Fruit fly (Drosophila melanogaster) whole organism, embryonic: Measurements from ENCODE around the gene Paris.

Experiments
- Ada2b ChIP-seq: fragments of 200-800 bp; sonication (Bioruptor generic); IDR thresholded peaks from 2 replicates; pipeline ENCODE4 v1.3.6; 2022; ENCODE audit warnings: missing biosample characterization, missing genetic modification characterization
- Atf6 ChIP-seq: fragments of 200-800 bp; sonication (Bioruptor generic); IDR thresholded peaks from 2 replicates; pipeline ENCODE4 v1.3.6; 2022; ENCODE audit warnings: missing biosample characterization, missing genetic modification characterization
- Bdp1 ChIP-seq: fragments of 200-800 bp; sonication (Bioruptor generic); optimal IDR thresholded peaks from 3 replicates; lab custom pipeline; 2016; ENCODE audit warnings: missing biosample characterization, missing genetic modification characterization
- Bgb ChIP-seq: fragments of 200-800 bp; sonication (Bioruptor generic); IDR thresholded peaks from 2 replicates; pipeline ENCODE4 v1.3.6; 2022; ENCODE audit warnings: missing biosample characterization, missing genetic modification characterization; ENCODE audit not compliant: partially characterized antibody
- Bteb2 ChIP-seq: fragments of 200-800 bp; sonication (Bioruptor generic); optimal IDR thresholded peaks from 2 replicates; lab custom pipeline; 2016; ENCODE audit warnings: missing biosample characterization, missing genetic modification characterization
- CG10462 ChIP-seq: fragments of 200-800 bp; sonication (Bioruptor generic); optimal IDR thresholded peaks from 2 replicates; lab custom pipeline; 2016; ENCODE audit warnings: missing biosample characterization, missing genetic modification characterization
- CG11560 ChIP-seq: fragments of 200-800 bp; sonication (Bioruptor generic); IDR thresholded peaks from 3 replicates; pipeline ENCODE4 v1.3.6; 2022; ENCODE audit warnings: missing biosample characterization, missing genetic modification characterization
- CG1529 ChIP-seq: fragments of 200-800 bp; sonication (Bioruptor generic); optimal IDR thresholded peaks from 3 replicates; lab custom pipeline; 2018; ENCODE audit warnings: missing biosample characterization, missing genetic modification characterization
- CG18262 ChIP-seq: fragments of 200-800 bp; optimal IDR thresholded peaks from 3 replicates; lab custom pipeline; 2019; ENCODE audit warnings: missing biosample characterization, mild to moderate bottlenecking, missing genetic modification characterization, moderate library complexity
- CG2116 ChIP-seq: fragments of 200-800 bp; sonication (Bioruptor generic); optimal IDR thresholded peaks from 3 replicates; lab custom pipeline; 2018; ENCODE audit warnings: missing biosample characterization, mild to moderate bottlenecking, missing genetic modification characterization
- CG30403 ChIP-seq: fragments of 200-800 bp; sonication (Bioruptor generic); optimal IDR thresholded peaks from 3 replicates; lab custom pipeline; 2016; ENCODE audit warnings: missing biosample characterization, missing genetic modification characterization
- CG30431 ChIP-seq: fragments of 200-800 bp; sonication (Bioruptor generic); optimal IDR thresholded peaks from 2 replicates; lab custom pipeline; 2017; ENCODE audit warnings: missing biosample characterization, missing genetic modification characterization
- CG31388 ChIP-seq: fragments of 200-800 bp; sonication (Bioruptor generic); optimal IDR thresholded peaks from 2 replicates; lab custom pipeline; 2016; ENCODE audit warnings: missing biosample characterization, missing genetic modification characterization
- CG3163 ChIP-seq: fragments of 200-800 bp; sonication (Bioruptor generic); optimal IDR thresholded peaks from 3 replicates; lab custom pipeline; 2016; ENCODE audit warnings: missing biosample characterization, missing genetic modification characterization
- CG4424 ChIP-seq: fragments of 200-800 bp; sonication (Bioruptor generic); optimal IDR thresholded peaks from 3 replicates; lab custom pipeline; 2016; ENCODE audit warnings: missing biosample characterization, missing genetic modification characterization
- CG4820 ChIP-seq: fragments of 200-800 bp; sonication (Bioruptor generic); optimal IDR thresholded peaks from 3 replicates; lab custom pipeline; 2016; ENCODE audit warnings: missing biosample characterization, missing genetic modification characterization
- CG6854 ChIP-seq: fragments of 200-800 bp; sonication (Bioruptor generic); optimal IDR thresholded peaks from 3 replicates; lab custom pipeline; 2017; ENCODE audit warnings: missing biosample characterization, mild to moderate bottlenecking, missing genetic modification characterization
- CG7839 ChIP-seq: fragments of 200-800 bp; sonication (Bioruptor generic); optimal IDR thresholded peaks from 3 replicates; lab custom pipeline; 2018; ENCODE audit warnings: missing biosample characterization, mild to moderate bottlenecking, missing genetic modification characterization, moderate library complexity
- CG7987 ChIP-seq: fragments of 200-800 bp; sonication (Bioruptor generic); optimal IDR thresholded peaks from 2 replicates; lab custom pipeline; 2018; ENCODE audit warnings: missing biosample characterization, mild to moderate bottlenecking, missing genetic modification characterization, moderate library complexity
- CG9817 ChIP-seq: fragments of 200-800 bp; sonication (Bioruptor generic); optimal IDR thresholded peaks from 2 replicates; lab custom pipeline; 2018; ENCODE audit warnings: missing biosample characterization, mild to moderate bottlenecking, missing genetic modification characterization, moderate library complexity
- Camta ChIP-seq: fragments of 200-800 bp; sonication (Bioruptor generic); optimal IDR thresholded peaks from 2 replicates; lab custom pipeline; 2016; ENCODE audit warnings: missing biosample characterization, missing genetic modification characterization
- D19A ChIP-seq: fragments of 200-800 bp; optimal IDR thresholded peaks from 3 replicates; lab custom pipeline; 2019; ENCODE audit warnings: missing biosample characterization, mild to moderate bottlenecking, missing genetic modification characterization, moderate library complexity
- D19B ChIP-seq: fragments of 200-800 bp; sonication (Bioruptor generic); optimal IDR thresholded peaks from 2 replicates; lab custom pipeline; 2017; ENCODE audit warnings: missing biosample characterization, mild to moderate bottlenecking, missing genetic modification characterization
- Gug ChIP-seq: fragments of 200-800 bp; sonication (Bioruptor generic); IDR thresholded peaks from 4 replicates; pipeline ENCODE4 v1.3.6; 2022; ENCODE audit warnings: missing biosample characterization, missing genetic modification characterization
- HLH4C ChIP-seq: fragments of 200-800 bp; sonication (Bioruptor generic); IDR thresholded peaks from 3 replicates; pipeline ENCODE4 v1.3.6; 2022; ENCODE audit warnings: missing biosample characterization, missing genetic modification characterization; ENCODE audit not compliant: partially characterized antibody
- HLH54F ChIP-seq: fragments of 200-800 bp; sonication (Bioruptor generic); optimal IDR thresholded peaks from 3 replicates; lab custom pipeline; 2016; ENCODE audit warnings: missing biosample characterization, missing genetic modification characterization
- Hmr ChIP-seq: fragments of 200-800 bp; sonication (Bioruptor generic); optimal IDR thresholded peaks from 3 replicates; lab custom pipeline; 2017; ENCODE audit warnings: mild to moderate bottlenecking, missing biosample characterization, missing genetic modification reagents, missing genetic modification characterization
- Hmx ChIP-seq: fragments of 200-800 bp; sonication (Bioruptor generic); optimal IDR thresholded peaks from 2 replicates; lab custom pipeline; 2016; ENCODE audit warnings: missing biosample characterization, missing genetic modification characterization
- Hr51 ChIP-seq, 2 experiments: fragments of 200-800 bp; sonication (Bioruptor generic); optimal IDR thresholded peaks; 2 replicates in 1 of 2; 3 replicates in 1 of 2; lab custom pipeline; 2016 to 2018; ENCODE audit warnings: missing biosample characterization in 2 of 2, missing genetic modification characterization in 2 of 2, mild to moderate bottlenecking in 1 of 2, moderate library complexity in 1 of 2
- Opbp ChIP-seq: fragments of 200-800 bp; sonication (Bioruptor generic); IDR thresholded peaks from 3 replicates; pipeline ENCODE4 v1.3.6; 2022; ENCODE audit warnings: missing biosample characterization, missing genetic modification characterization; ENCODE audit not compliant: partially characterized antibody
- Rx ChIP-seq: fragments of 200-800 bp; sonication (Bioruptor generic); IDR thresholded peaks from 2 replicates; pipeline ENCODE4 v1.3.6; 2022; ENCODE audit warnings: missing biosample characterization, missing genetic modification characterization
- corto ChIP-seq: fragments of 200-800 bp; sonication (Bioruptor generic); optimal IDR thresholded peaks from 2 replicates; lab custom pipeline; 2016; ENCODE audit warnings: missing biosample characterization, mild to moderate bottlenecking, missing genetic modification characterization, moderate library complexity
- crc ChIP-seq: fragments of 200-800 bp; sonication (Bioruptor generic); optimal IDR thresholded peaks from 2 replicates; lab custom pipeline; 2016; ENCODE audit warnings: missing biosample characterization, missing genetic modification characterization
- dpn ChIP-seq, 2 experiments: fragments of 200-800 bp; sonication (Bioruptor generic); optimal IDR thresholded peaks; 3 replicates each; lab custom pipeline; 2016; ENCODE audit warnings: missing biosample characterization in 2 of 2, missing genetic modification characterization in 2 of 2
- emc ChIP-seq: fragments of 200-800 bp; sonication (Bioruptor generic); optimal IDR thresholded peaks from 2 replicates; lab custom pipeline; 2016; ENCODE audit warnings: missing biosample characterization, missing genetic modification characterization
- gcm ChIP-seq: fragments of 200-800 bp; sonication (Bioruptor generic); optimal IDR thresholded peaks from 2 replicates; lab custom pipeline; 2019; ENCODE audit warnings: missing biosample characterization, mild to moderate bottlenecking, missing genetic modification characterization, moderate library complexity
- gcm2 ChIP-seq: fragments of 200-800 bp; sonication (Bioruptor generic); optimal IDR thresholded peaks from 2 replicates; lab custom pipeline; 2016; ENCODE audit warnings: missing biosample characterization, missing genetic modification characterization
- gsb ChIP-seq: fragments of 200-800 bp; sonication (Bioruptor generic); IDR thresholded peaks from 2 replicates; pipeline ENCODE4 v1.3.6; 2022; ENCODE audit warnings: missing biosample characterization, missing genetic modification characterization
- hkb ChIP-seq, 2 experiments: fragments of 200-800 bp in 1 of 2; fragments of >200 bp in 1 of 2; sonication (Bioruptor generic) in 1 of 2; IDR thresholded peaks in 1 of 2; optimal IDR thresholded peaks in 1 of 2; 2 replicates each; pipeline versions ENCODE4 v1.3.6 to Lab custom; 2017 to 2022; ENCODE audit warnings: missing biosample characterization in 1 of 2, missing genetic modification characterization in 1 of 2
- lbe ChIP-seq: fragments of 200-800 bp; sonication (Bioruptor generic); optimal IDR thresholded peaks from 2 replicates; lab custom pipeline; 2016; ENCODE audit warnings: missing biosample characterization, mild to moderate bottlenecking, missing genetic modification characterization
- mirr ChIP-seq: fragments of 200-800 bp; sonication (Bioruptor generic); optimal IDR thresholded peaks from 3 replicates; lab custom pipeline; 2018; ENCODE audit warnings: missing biosample characterization, mild to moderate bottlenecking, missing genetic modification characterization
- mld ChIP-seq: fragments of 200-800 bp; sonication (Bioruptor generic); IDR thresholded peaks from 3 replicates; pipeline ENCODE4 v1.3.6; 2022; ENCODE audit warnings: missing biosample characterization, missing genetic modification characterization; ENCODE audit not compliant: partially characterized antibody
- onecut ChIP-seq: fragments of 200-800 bp; sonication (Bioruptor generic); IDR thresholded peaks from 2 replicates; pipeline ENCODE4 v1.3.6; 2022; ENCODE audit warnings: missing biosample characterization, missing genetic modification characterization
- pan ChIP-seq, 4 experiments: fragments of >200 bp in 3 of 4; fragments of 200-800 bp in 1 of 4; sonication (Bioruptor generic) in 1 of 4; optimal IDR thresholded peaks in 3 of 4; IDR thresholded peaks in 1 of 4; 2 replicates each; pipeline versions ENCODE4 v1.3.6 to Lab custom; 2017 to 2022; ENCODE audit warnings: missing biosample characterization in 2 of 4, missing genetic modification characterization in 2 of 4, mixed read lengths in 1 of 4
- pho ChIP-seq: fragments of 200-800 bp; sonication (Bioruptor generic); optimal IDR thresholded peaks from 2 replicates; lab custom pipeline; 2016; ENCODE audit warnings: missing biosample characterization, missing genetic modification characterization
- salm ChIP-seq: fragments of 200-800 bp; sonication (Bioruptor generic); optimal IDR thresholded peaks from 2 replicates; lab custom pipeline; 2018; ENCODE audit warnings: missing biosample characterization, mild to moderate bottlenecking, missing genetic modification characterization
- tin ChIP-seq: fragments of 200-800 bp; sonication (Bioruptor generic); optimal IDR thresholded peaks from 3 replicates; lab custom pipeline; 2016; ENCODE audit warnings: missing biosample characterization, missing genetic modification characterization
- tna ChIP-seq: fragments of 200-800 bp; sonication (Bioruptor generic); IDR thresholded peaks from 2 replicates; pipeline ENCODE4 v1.3.6; 2022; ENCODE audit warnings: missing biosample characterization, missing genetic modification characterization; ENCODE audit not compliant: partially characterized antibody
- vfl ChIP-seq: fragments of 200-800 bp; sonication (Bioruptor generic); optimal IDR thresholded peaks from 2 replicates; lab custom pipeline; 2016; ENCODE audit warnings: missing biosample characterization, missing genetic modification characterization
- vvl ChIP-seq: fragments of 200-800 bp; sonication (Bioruptor generic); IDR thresholded peaks from 2 replicates; pipeline ENCODE4 v1.3.6; 2022; ENCODE audit warnings: missing biosample characterization, missing genetic modification characterization
- wor ChIP-seq: fragments of 200-800 bp; sonication (Bioruptor generic); IDR thresholded peaks from 2 replicates; pipeline ENCODE4 v1.3.6; 2022; ENCODE audit warnings: missing biosample characterization, missing genetic modification characterization

Gene Paris

dm6 chr2L:4418819-4419218 lies 44.6 kb upstream of the Paris start (continued):
- TF ChIP-seq CG7987 (GFP tag; lab: Kevin White, UChicago), result no peak
- TF ChIP-seq emc (GFP tag; lab: Kevin White, UChicago), result no peak
- no peak for TF ChIP-seq Hr51 (GFP tag; optimal IDR thresholded peaks at IDR 0.05; lab: Kevin White, UChicago)
- TF ChIP-seq gcm (GFP tag; lab: Kevin White, UChicago), result no peak
- TF ChIP-seq Bteb2, result no peak
- TF ChIP-seq Opbp (GFP tag; lab: Robert Waterston, UW), result peak; percentile 69; the same call in 2 of the 3 replicates
- no peak for TF ChIP-seq salm
- TF ChIP-seq tin (GFP tag; lab: Kevin White, UChicago), result no peak
- no peak for TF ChIP-seq corto (GFP tag; lab: Kevin White, UChicago)
- no peak for TF ChIP-seq dpn (GFP tag; optimal IDR thresholded peaks at IDR 0.05; lab: Kevin White, UChicago)
- no peak for TF ChIP-seq Camta
- TF ChIP-seq CG31388 (GFP tag; lab: Kevin White, UChicago), result no peak
- TF ChIP-seq Hmr (GFP tag; lab: Kevin White, UChicago), result no peak
- TF ChIP-seq CG9817 (tag; lab: Kevin White, UChicago), result no peak
- TF ChIP-seq D19B (GFP tag; lab: Kevin White, UChicago), result no peak
- no peak for TF ChIP-seq CG4424 (GFP tag; lab: Kevin White, UChicago)
- TF ChIP-seq Bgb (GFP tag; lab: Robert Waterston, UW), result peak; percentile 76
- no peak for TF ChIP-seq wor
- TF ChIP-seq CG3163 (GFP tag; lab: Kevin White, UChicago), result no peak
- TF ChIP-seq mirr (GFP tag; lab: Kevin White, UChicago), result no peak
- no peak for TF ChIP-seq pho (GFP tag; lab: Kevin White, UChicago)
- TF ChIP-seq HLH4C (GFP tag; lab: Robert Waterston, UW), result peak; percentile 68
- no peak for TF ChIP-seq Rx
- no peak for TF ChIP-seq HLH54F (GFP tag; lab: Kevin White, UChicago)
- TF ChIP-seq Ada2b, result no peak
- TF ChIP-seq crc (GFP tag; lab: Kevin White, UChicago), result no peak
- TF ChIP-seq hkb (optimal IDR thresholded peaks at IDR 0.05; lab: Kevin White, UChicago), result no peak
- TF ChIP-seq hkb (GFP tag; IDR thresholded peaks at IDR 0.05; lab: Robert Waterston, UW), result no peak
- peak; percentile 21; the same call in 1 of the 2 replicates for TF ChIP-seq tna (GFP tag; lab: Robert Waterston, UW)
- no peak for TF ChIP-seq mld (GFP tag; lab: Robert Waterston, UW)
- no peak for TF ChIP-seq CG10462
- no peak for TF ChIP-seq CG7839
- no peak for TF ChIP-seq Gug (GFP tag; lab: Robert Waterston, UW)
- no peak for TF ChIP-seq vfl
- TF ChIP-seq Hmx (GFP tag; lab: Kevin White, UChicago), result no peak
- TF ChIP-seq CG4820 (GFP tag; lab: Kevin White, UChicago), result no peak
- no peak for TF ChIP-seq CG11560 (tag; lab: Robert Waterston, UW)
- TF ChIP-seq onecut (GFP tag; lab: Robert Waterston, UW), result no peak
- no peak for TF ChIP-seq vvl (GFP tag; lab: Robert Waterston, UW)
- no peak for TF ChIP-seq CG18262 (tag; lab: Kevin White, UChicago)
- no peak for TF ChIP-seq CG30403
- TF ChIP-seq Bdp1 (GFP tag; lab: Kevin White, UChicago), result peak; percentile 93
- TF ChIP-seq CG2116 (GFP tag; lab: Kevin White, UChicago), result no peak
- TF ChIP-seq lbe (GFP tag; lab: Kevin White, UChicago), result no peak
- peak; percentile 22 for TF ChIP-seq D19A (tag; lab: Kevin White, UChicago)
- TF ChIP-seq gsb (GFP tag; lab: Robert Waterston, UW), result no peak
- no peak for TF ChIP-seq gcm2 (GFP tag; lab: Kevin White, UChicago)
- no peak for TF ChIP-seq CG6854
- TF ChIP-seq Atf6 (GFP tag; lab: Robert Waterston, UW), result no peak
- TF ChIP-seq CG30431 (GFP tag; lab: Kevin White, UChicago), result no peak
- TF ChIP-seq pan (optimal IDR thresholded peaks at IDR 0.05; lab: Kevin White, UChicago), result no peak
- no peak for TF ChIP-seq pan (GFP tag; optimal IDR thresholded peaks at IDR 0.05 in 1 of 2, IDR thresholded peaks at IDR 0.05 in 1 of 2)
- no peak for TF ChIP-seq CG1529 (GFP tag; lab: Kevin White, UChicago)
